Fruit fly (Drosophila melanogaster) whole organism: Measurements from ENCODE around the gene Tob.

Source experiments
- CG8478 ChIP-seq: fragments of >200 bp; optimal IDR thresholded peaks from 2 replicates; lab custom pipeline; 2018; ENCODE audit warnings: inconsistent platforms
- Dll ChIP-seq: fragments of >200 bp; optimal IDR thresholded peaks from 2 replicates; lab custom pipeline; 2017
- EcR ChIP-seq, 2 experiments: fragments of >200 bp; optimal IDR thresholded peaks; 2 replicates each; lab custom pipeline; 2017; ENCODE audit warnings: missing biosample characterization in 2 of 2, missing genetic modification characterization in 2 of 2, missing genetic modification reagents in 2 of 2
- pan ChIP-seq: fragments of >200 bp; optimal IDR thresholded peaks from 2 replicates; lab custom pipeline; 2017
- psq ChIP-seq: fragments of >200 bp; optimal IDR thresholded peaks from 2 replicates; lab custom pipeline; 2017
- usp ChIP-seq: fragments of >200 bp; optimal IDR thresholded peaks from 2 replicates; lab custom pipeline; 2017; ENCODE audit warnings: missing biosample characterization, missing genetic modification characterization, mixed read lengths

Tob gene

dm6 chrX:16091431-16091990 is at the start of gene Tob:
Gene Tob, minus strand, starts transcription at chrX:16091495.
- TF ChIP-seq psq (lab: Kevin White, UChicago) (no peak), EcR (GFP tag; optimal IDR thresholded peaks at IDR 0.05; lab: Kevin White, UChicago) (no peak), CG8478 (lab: Kevin White, UChicago) (no peak), Dll (lab: Kevin White, UChicago) (no peak), pan (no peak), usp (GFP tag; lab: Kevin White, UChicago) (no peak)

dm6 chrX:16140603-16141002 is 49.3 kb upstream of the Tob start:
- no peak for TF ChIP-seq usp (GFP tag; lab: Kevin White, UChicago)
- no peak for TF ChIP-seq EcR (GFP tag; optimal IDR thresholded peaks at IDR 0.05; lab: Kevin White, UChicago)
- no peak for TF ChIP-seq pan
- TF ChIP-seq CG8478 (lab: Kevin White, UChicago): no peak
- TF ChIP-seq psq (lab: Kevin White, UChicago): no peak
- no peak for TF ChIP-seq Dll (lab: Kevin White, UChicago)

- TF ChIP-seq CG8478 (lab: Kevin White, UChicago) (no peak), usp (GFP tag; lab: Kevin White, UChicago) (no peak), psq (lab: Kevin White, UChicago) (no peak), pan (no peak), Dll (lab: Kevin White, UChicago) (no peak), EcR (GFP tag; optimal IDR thresholded peaks at IDR 0.05; lab: Kevin White, UChicago) (no peak)
Observed at dm6 chrX:16139030-16139429, 47.7 kb upstream of the Tob start.

dm6 chrX:16135920-16136319 is 44.6 kb upstream of the Tob start:
- TF ChIP-seq Dll (lab: Kevin White, UChicago) (no peak), usp (GFP tag; lab: Kevin White, UChicago) (no peak), CG8478 (lab: Kevin White, UChicago) (no peak), psq (lab: Kevin White, UChicago) (no peak), pan (no peak), EcR (GFP tag; optimal IDR thresholded peaks at IDR 0.05; lab: Kevin White, UChicago) (no peak)

- TF ChIP-seq usp (GFP tag; lab: Kevin White, UChicago) (no peak), pan (no peak), psq (lab: Kevin White, UChicago) (no peak), Dll (lab: Kevin White, UChicago) (no peak), EcR (GFP tag; optimal IDR thresholded peaks at IDR 0.05; lab: Kevin White, UChicago) (no peak), CG8478 (lab: Kevin White, UChicago) (no peak)
Observed at dm6 chrX:16135391-16135790, 44.1 kb upstream of the Tob start.

dm6 chrX:16124236-16124635 is 32.9 kb upstream of the Tob start:
- TF ChIP-seq psq (lab: Kevin White, UChicago) (no peak), CG8478 (lab: Kevin White, UChicago) (no peak), EcR (GFP tag; optimal IDR thresholded peaks at IDR 0.05; lab: Kevin White, UChicago) (no peak), usp (GFP tag; lab: Kevin White, UChicago) (no peak), Dll (lab: Kevin White, UChicago) (no peak), pan (no peak)

dm6 chrX:16111655-16112054 is 20.4 kb upstream of the Tob start:
- TF ChIP-seq Dll (lab: Kevin White, UChicago) (no peak), psq (lab: Kevin White, UChicago) (no peak), CG8478 (lab: Kevin White, UChicago) (no peak), usp (GFP tag; lab: Kevin White, UChicago) (no peak), pan (no peak), EcR (GFP tag; optimal IDR thresholded peaks at IDR 0.05; lab: Kevin White, UChicago) (no peak)

- no peak for TF ChIP-seq EcR (GFP tag; optimal IDR thresholded peaks at IDR 0.05; lab: Kevin White, UChicago)
- TF ChIP-seq pan: no peak
Observed at dm6 chrX:16105715-16106114, 14.4 kb upstream of the Tob start.

dm6 chrX:16104738-16105426 is 13.6 kb upstream of the Tob start, which contains the start of the genes CG42353 and CG42354:
Gene CG42353, minus strand, starts transcription at chrX:16104946.
Gene CG42354, minus strand, starts transcription at chrX:16104946.
- TF ChIP-seq CG8478 (lab: Kevin White, UChicago) (no peak), pan (no peak), EcR (GFP tag; optimal IDR thresholded peaks at IDR 0.05; lab: Kevin White, UChicago) (no peak), Dll (lab: Kevin White, UChicago) (no peak), psq (lab: Kevin White, UChicago) (no peak), usp (GFP tag; lab: Kevin White, UChicago) (no peak)

- peak in 1 of 2 experiments; percentile 15 for TF ChIP-seq EcR (GFP tag; optimal IDR thresholded peaks at IDR 0.05; lab: Kevin White, UChicago)
- no peak for TF ChIP-seq CG8478 (lab: Kevin White, UChicago)
- TF ChIP-seq pan: no peak
Observed at dm6 chrX:16104056-16104737, 12.9 kb upstream of the Tob start.

dm6 chrX:16103482-16103881 is 12.2 kb upstream of the Tob start:
- no peak for TF ChIP-seq pan
- TF ChIP-seq CG8478 (lab: Kevin White, UChicago): no peak
- no peak for TF ChIP-seq EcR (GFP tag; optimal IDR thresholded peaks at IDR 0.05; lab: Kevin White, UChicago)
- no peak for TF ChIP-seq psq (lab: Kevin White, UChicago)
- TF ChIP-seq Dll (lab: Kevin White, UChicago): no peak
- no peak for TF ChIP-seq usp (GFP tag; lab: Kevin White, UChicago)
